Worm (Caenorhabditis elegans): ENCODE data around the gene C32B5.15.
"Not testable (repeated sequence)": the region's sequence is repeated elsewhere in the genome, so short reads cannot be mapped to it uniquely, and the experiment has no call there.

C32B5.15 gene

ce11 chrII:937265-937664, 35.5 kb downstream of the C32B5.15 start:
- TF ChIP-seq ceh-58 (GFP tag; IDR thresholded peaks at IDR 0.05): no peak
- no peak for TF ChIP-seq athp-1 (tag; optimal IDR thresholded peaks at IDR 0.05)
- TF ChIP-seq tbx-9 (tag; optimal IDR thresholded peaks at IDR 0.05; ENCODE audit: borderline replicate concordance): no peak
- no peak for TF ChIP-seq Y79H2A.3 (GFP tag; conservative IDR thresholded peaks at IDR 0.05)
- no peak for TF ChIP-seq snpc-3.4 (tag; optimal IDR thresholded peaks at IDR 0.05)
- no peak for TF ChIP-seq hsf-1 (GFP tag; IDR thresholded peaks at IDR 0.05)
- no peak for TF ChIP-seq madf-10 (tag; optimal IDR thresholded peaks at IDR 0.05)
- TF ChIP-seq pbrm-1 (GFP tag; IDR thresholded peaks at IDR 0.05): no peak
- no peak for TF ChIP-seq Y53G8AR.9 (GFP tag; conservative IDR thresholded peaks at IDR 0.05)
- no peak for TF ChIP-seq lsl-1 (GFP tag; optimal IDR thresholded peaks at IDR 0.05)
- TF ChIP-seq ztf-22 (GFP tag; optimal IDR thresholded peaks at IDR 0.05): no peak
- TF ChIP-seq ama-1 (optimal IDR thresholded peaks at IDR 0.05): no peak
- TF ChIP-seq ama-1 (GFP tag; optimal IDR thresholded peaks at IDR 0.05): no peak
- no peak for TF ChIP-seq ztf-26 (tag; optimal IDR thresholded peaks at IDR 0.05)
- TF ChIP-seq F22D6.2 (tag; optimal IDR thresholded peaks at IDR 0.05): no peak
- no peak for TF ChIP-seq gei-17 (GFP tag; optimal IDR thresholded peaks at IDR 0.05)
- no peak for TF ChIP-seq tbp1 (GFP tag; optimal IDR thresholded peaks at IDR 0.05)
- TF ChIP-seq dox-1 (GFP tag; IDR thresholded peaks at IDR 0.05): no peak
- no peak for TF ChIP-seq egrh-3 (GFP tag; IDR thresholded peaks at IDR 0.05)
- TF ChIP-seq K12H6.12 (tag; optimal IDR thresholded peaks at IDR 0.05): no peak
- TF ChIP-seq snpc-1.3 (tag; optimal IDR thresholded peaks at IDR 0.05; ENCODE audit: insufficient read depth): no peak

ce11 chrII:932718-933117, 40.0 kb downstream of the C32B5.15 start, which contains the start of gene acs-15:
TSS of gene acs-15 (plus strand) at chrII:933018.
- TF ChIP-seq Y53G8AR.9 (GFP tag; conservative IDR thresholded peaks at IDR 0.05) (no peak), tbp1 (GFP tag; optimal IDR thresholded peaks at IDR 0.05) (no peak), atf-7 (tag; optimal IDR thresholded peaks at IDR 0.05) (no peak), die-1 (tag; optimal IDR thresholded peaks at IDR 0.05) (no peak), ceh-100 (GFP tag; IDR thresholded peaks at IDR 0.05) (no peak), F37B4.10 (GFP tag; IDR thresholded peaks at IDR 0.05) (no peak), let-526 (GFP tag; IDR thresholded peaks at IDR 0.05) (no peak), dox-1 (GFP tag; IDR thresholded peaks at IDR 0.05) (no peak), dpff-1 (tag; optimal IDR thresholded peaks at IDR 0.05) (no peak), dpl-1 (GFP tag; optimal IDR thresholded peaks at IDR 0.05) (no peak), hmg-20 (GFP tag; IDR thresholded peaks at IDR 0.05) (no peak), F57A8.1 (GFP tag; optimal IDR thresholded peaks at IDR 0.05) (no peak), lin-35 (GFP tag; optimal IDR thresholded peaks at IDR 0.05) (no peak)

ce11 chrII:930871-931270, 41.9 kb downstream of the C32B5.15 start, which contains the start of gene fbxc-34:
TSS of gene fbxc-34 (plus strand) at chrII:931171.
- TF ChIP-seq ztf-26 (tag; optimal IDR thresholded peaks at IDR 0.05); madf-8 (GFP tag; conservative IDR thresholded peaks at IDR 0.05); dox-1 (GFP tag; IDR thresholded peaks at IDR 0.05): not testable (repeated sequence)

- TF ChIP-seq B0336.3 (GFP tag; IDR thresholded peaks at IDR 0.05) (no peak), pbrm-1 (GFP tag; IDR thresholded peaks at IDR 0.05) (no peak), ztf-25 (GFP tag; IDR thresholded peaks at IDR 0.05) (no peak), ZK185.1 (tag; optimal IDR thresholded peaks at IDR 0.05; ENCODE audit: poor library complexity, severe bottlenecking) (no peak), attf-5 (GFP tag; optimal IDR thresholded peaks at IDR 0.05) (no peak), dpff-1 (tag; optimal IDR thresholded peaks at IDR 0.05) (no peak), ccch-3 (GFP tag; optimal IDR thresholded peaks at IDR 0.05) (no peak), ztf-22 (GFP tag; optimal IDR thresholded peaks at IDR 0.05) (no peak), ztf-6 (GFP tag; IDR thresholded peaks at IDR 0.05) (no peak), ets-4 (GFP tag; optimal IDR thresholded peaks at IDR 0.05) (no peak), ekl-4 (GFP tag; IDR thresholded peaks at IDR 0.05) (no peak), mcd-1 (GFP tag; IDR thresholded peaks at IDR 0.05) (no peak), egl-44 (GFP tag; IDR thresholded peaks at IDR 0.05) (no peak), let-526 (GFP tag; IDR thresholded peaks at IDR 0.05) (no peak), ztf-18 (tag; optimal IDR thresholded peaks at IDR 0.05) (no peak)
Observed at ce11 chrII:927331-927730, 45.4 kb downstream of the C32B5.15 start, which contains the start of gene R07C3.13. TSS of gene R07C3.13 (minus strand) at chrII:927431.

Measured in whole organism, young adult.